Worm (Caenorhabditis elegans): ENCODE results near the gene tag-18.

DNA sequence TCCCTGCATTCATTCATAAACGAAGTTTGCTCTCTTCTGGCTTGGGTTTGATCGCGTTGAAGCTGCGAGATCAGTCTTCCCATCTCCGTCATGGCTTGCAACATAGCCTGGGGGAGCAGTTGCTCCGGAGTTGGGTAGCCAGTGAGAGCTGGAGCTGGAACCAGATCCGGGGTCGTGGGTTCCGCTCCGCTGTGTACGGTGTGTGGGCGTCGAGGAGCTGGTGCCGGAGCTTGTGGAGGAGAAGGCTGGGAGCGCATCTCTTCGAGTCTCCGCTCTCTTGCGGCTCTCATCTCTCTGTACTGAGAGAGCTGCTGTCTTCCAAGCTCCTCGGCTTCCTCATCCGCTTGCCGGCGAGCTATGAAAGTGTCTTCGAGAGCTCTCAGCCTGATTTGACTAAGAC lies 18.6 kb upstream of the tag-18 start:
- TF ChIP-seq T22C8.4 (GFP tag; IDR thresholded peaks at IDR 0.05), result no peak
- TF ChIP-seq klf-2 (GFP tag; conservative IDR thresholded peaks at IDR 0.05), result no peak
- no peak for TF ChIP-seq med-1 (GFP tag; optimal IDR thresholded peaks at IDR 0.05; ENCODE audit: insufficient read depth)

All from whole organism, midembryonic.